Fruit fly (Drosophila melanogaster): ENCODE data around the gene Suv3.

DNA sequence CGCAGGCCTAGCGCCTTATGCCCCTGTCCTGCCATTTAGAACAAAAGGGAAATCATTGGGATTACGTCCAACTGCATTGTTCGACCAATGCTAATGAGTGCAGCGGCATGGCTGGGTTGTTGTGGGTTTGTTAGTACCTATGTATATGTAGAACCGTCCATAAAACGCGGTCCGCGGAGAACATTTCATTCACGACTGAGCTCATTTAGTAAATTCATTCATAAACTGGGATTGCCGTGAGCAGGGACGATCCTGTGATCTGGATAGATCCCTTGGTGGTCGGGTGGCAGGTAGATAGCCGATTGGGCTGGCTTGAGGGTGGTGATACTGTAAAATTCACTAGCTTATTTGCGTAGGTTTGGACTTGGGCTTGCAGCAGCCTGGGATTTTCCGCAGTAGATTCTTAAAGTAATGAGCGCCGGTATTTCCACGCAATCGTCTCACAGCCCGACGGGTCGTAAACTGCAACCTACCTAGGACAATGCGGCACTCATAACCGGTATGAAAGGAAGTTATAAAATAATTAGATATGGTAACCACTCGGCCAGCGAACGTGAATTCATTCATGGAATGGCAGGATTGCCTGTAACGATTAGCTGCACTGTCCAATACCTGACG is 37.0 kb downstream of the Suv3 start:
- TF ChIP-seq Hr4 (GFP tag; optimal IDR thresholded peaks at IDR 0.05) = no peak
- no peak for TF ChIP-seq Eip78C (GFP tag)
- no peak for TF ChIP-seq CG31627 (GFP tag; optimal IDR thresholded peaks at IDR 0.05)
- TF ChIP-seq CG16779 (tag; optimal IDR thresholded peaks at IDR 0.05) = no peak
- TF ChIP-seq CG34406 (GFP tag; optimal IDR thresholded peaks at IDR 0.05) = no peak
- TF ChIP-seq CG4318 (GFP tag; optimal IDR thresholded peaks at IDR 0.05) = no peak
- TF ChIP-seq CG10669 (GFP tag; optimal IDR thresholded peaks at IDR 0.05) = no peak
- TF ChIP-seq CG6276 (GFP tag; optimal IDR thresholded peaks at IDR 0.05) = no peak
- no peak for TF ChIP-seq CG11902 (GFP tag; optimal IDR thresholded peaks at IDR 0.05)
- no peak for TF ChIP-seq Eip75B (GFP tag; optimal IDR thresholded peaks at IDR 0.05)
- TF ChIP-seq dac (GFP tag; optimal IDR thresholded peaks at IDR 0.05) = no peak
- TF ChIP-seq OdsH (GFP tag; optimal IDR thresholded peaks at IDR 0.05) = no peak

Measured in whole organism, prepupa.